Worm (Caenorhabditis elegans) whole organism, L3 larva: ENCODE results near the gene nnt-1.

Experiments used
- ama-1 ChIP-seq: fragments of 150-350 bp; optimal IDR thresholded peaks from 2 replicates; lab custom pipeline; 2018
- ceh-28 ChIP-seq: fragments of 150-350 bp; optimal IDR thresholded peaks from 2 replicates; lab custom pipeline; 2014; ENCODE audit warnings: missing biosample characterization, missing genetic modification reagents, missing genetic modification characterization
- elt-3 ChIP-seq, 3 experiments: fragments of 150-350 bp in 1 of 3; sonication (generic microtip) in 2 of 3; optimal IDR thresholded peaks; 2 replicates in 2 of 3; 4 replicates in 1 of 3; lab custom pipeline; 2014 to 2017; ENCODE audit warnings: missing biosample characterization in 3 of 3, missing genetic modification characterization in 3 of 3
- jun-1 ChIP-seq: fragments of 150-350 bp; optimal IDR thresholded peaks from 2 replicates; lab custom pipeline; 2014; ENCODE audit warnings: missing biosample characterization, missing genetic modification reagents, missing genetic modification characterization
- nfya-1 ChIP-seq: sonication (generic microtip); optimal IDR thresholded peaks from 2 replicates; lab custom pipeline; 2017; ENCODE audit warnings: missing genetic modification characterization, mild to moderate bottlenecking, missing compliant biosample characterization, antibody characterized with exemption, moderate library complexity; ENCODE audit not compliant: insufficient read depth
- pha-4 ChIP-seq: fragments of 150-350 bp; optimal IDR thresholded peaks from 2 replicates; lab custom pipeline; 2014; ENCODE audit warnings: missing biosample characterization, missing genetic modification reagents, missing genetic modification characterization
- unc-39 ChIP-seq: sonication (generic microtip); optimal IDR thresholded peaks from 4 replicates; lab custom pipeline; 2017; ENCODE audit warnings: missing biosample characterization, missing genetic modification characterization

- no peak for TF ChIP-seq jun-1
- no peak for TF ChIP-seq ceh-28 (tag; lab: Kevin White, UChicago)
- no peak for TF ChIP-seq pha-4
- TF ChIP-seq ama-1 (lab: Kevin White, UChicago), result no peak
- no peak for TF ChIP-seq elt-3 (tag; optimal IDR thresholded peaks at IDR 0.05; lab: Kevin White, UChicago)
- peak; percentile 6 for TF ChIP-seq nfya-1
- no peak for TF ChIP-seq unc-39
Measured at ce11 chrX:6118086-6118825, 3.9 kb upstream of the nnt-1 start, which contains the start of gene C15H9.2.
